Fruit fly (Drosophila melanogaster) ovary, adult (tissue): Measurements from ENCODE around the gene CG31800.

ENCODE experiments used
- CG17801 ChIP-seq: fragments of 200-800 bp; optimal IDR thresholded peaks from 2 replicates; lab custom pipeline; 2019; ENCODE audit warnings: missing biosample characterization, mild to moderate bottlenecking, missing genetic modification characterization, moderate library complexity; ENCODE audit not compliant: partially characterized antibody

CG31800 gene

DNA sequence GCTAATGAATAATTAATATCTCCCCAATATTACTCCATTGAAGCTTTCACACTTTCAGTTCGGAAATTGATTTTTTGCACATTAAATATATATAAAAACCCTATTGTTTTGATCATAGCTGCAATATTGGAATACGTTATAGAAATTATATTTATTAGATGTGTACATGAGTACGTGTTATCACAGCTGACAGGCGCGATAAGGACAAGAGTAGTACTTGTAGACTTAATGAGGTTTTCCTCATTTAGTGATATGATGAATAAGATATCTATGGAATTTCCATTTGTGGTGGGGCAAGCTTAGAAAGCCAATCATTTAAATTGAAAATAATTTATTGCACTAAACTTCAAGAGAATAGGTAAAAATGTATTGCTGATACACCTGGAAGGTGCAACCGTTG, 31.9 kb downstream of the CG31800 start:
- no peak for TF ChIP-seq CG17801 (GFP tag; lab: Kevin White, UChicago)

DNA sequence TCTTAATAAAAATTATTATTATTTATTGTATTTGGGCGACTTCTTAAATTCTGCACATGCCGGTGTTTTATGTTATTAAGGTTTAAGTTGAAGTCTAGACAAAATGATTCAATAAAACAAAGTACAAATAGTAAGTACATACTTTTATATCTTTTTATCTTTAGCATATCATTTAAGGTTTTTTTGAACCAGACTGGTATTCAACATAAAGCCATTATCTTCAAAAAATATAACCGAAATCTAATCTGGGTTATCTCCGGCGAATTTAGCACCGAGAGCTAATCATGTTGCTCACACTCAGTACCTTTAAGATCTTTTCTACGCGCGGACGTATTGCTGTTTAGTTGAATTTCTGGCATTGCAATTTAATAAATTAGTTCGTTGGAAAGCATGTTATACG, 37.2 kb downstream of the CG31800 start, which contains the start of gene CG31792:
CG31792 (plus strand) TSS at position 301 of the 400 bp plus-strand sequence.
- no peak for TF ChIP-seq CG17801 (GFP tag; lab: Kevin White, UChicago)

DNA sequence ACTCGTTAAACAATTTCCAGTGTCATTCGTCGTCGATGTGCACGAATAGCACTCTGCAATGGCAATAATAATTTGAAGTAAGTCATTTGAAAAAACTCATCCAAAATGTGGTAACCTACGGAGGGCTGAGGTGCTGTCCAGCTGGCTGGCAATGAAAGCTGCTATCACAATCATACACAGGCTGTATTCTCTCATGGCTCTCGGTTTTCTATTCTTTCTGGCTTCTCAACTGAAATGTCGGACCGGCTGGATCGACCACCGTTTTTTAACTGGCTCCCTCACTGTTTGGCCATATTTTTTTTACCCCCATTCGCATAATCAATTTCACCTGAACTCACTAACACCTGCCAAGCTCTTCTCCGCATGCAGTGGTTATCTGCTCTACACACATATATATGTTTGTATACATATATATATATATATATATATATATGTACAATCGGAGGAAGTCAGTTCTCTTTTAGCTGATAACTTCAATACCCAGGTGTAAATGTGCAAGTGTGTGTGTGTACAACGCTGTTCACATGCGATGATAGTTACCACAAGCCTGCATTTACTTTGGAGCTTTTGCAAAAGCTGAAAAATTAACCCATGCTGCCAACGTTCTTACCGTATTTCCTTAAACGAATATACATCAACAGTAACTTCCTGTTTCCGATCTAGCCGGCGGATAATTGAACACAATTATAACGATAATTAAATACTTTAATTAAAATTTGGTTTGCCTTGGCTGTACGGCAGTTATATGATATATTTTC, 38.5 kb downstream of the CG31800 start, which contains the start of gene CG10650:
CG10650 (minus strand) TSS at position 275 of the 758 bp plus-strand sequence.
- no peak for TF ChIP-seq CG17801 (GFP tag; lab: Kevin White, UChicago)

DNA sequence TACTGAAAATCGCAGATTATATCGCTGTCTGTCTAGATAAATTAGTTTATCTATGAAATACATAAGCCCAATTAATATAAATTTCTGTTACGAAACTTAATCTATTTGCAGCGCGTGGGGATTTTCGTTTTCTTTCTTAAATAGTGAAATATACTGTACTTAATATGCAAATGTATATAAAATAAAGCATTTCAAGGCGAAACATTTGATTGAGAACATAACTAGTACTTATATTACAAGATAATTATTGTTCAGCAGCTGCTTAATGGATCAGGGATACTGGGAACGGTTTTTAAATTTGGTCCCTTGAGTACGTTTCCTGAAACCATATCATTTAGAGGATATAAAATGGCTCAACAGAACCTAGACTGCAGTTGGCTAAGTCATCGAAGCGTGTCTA, 42.2 kb downstream of the CG31800 start, which contains the start of gene CG46465:
CG46465 (plus strand) TSS at position 301 of the 400 bp plus-strand sequence.
- no peak for TF ChIP-seq CG17801 (GFP tag; lab: Kevin White, UChicago)

DNA sequence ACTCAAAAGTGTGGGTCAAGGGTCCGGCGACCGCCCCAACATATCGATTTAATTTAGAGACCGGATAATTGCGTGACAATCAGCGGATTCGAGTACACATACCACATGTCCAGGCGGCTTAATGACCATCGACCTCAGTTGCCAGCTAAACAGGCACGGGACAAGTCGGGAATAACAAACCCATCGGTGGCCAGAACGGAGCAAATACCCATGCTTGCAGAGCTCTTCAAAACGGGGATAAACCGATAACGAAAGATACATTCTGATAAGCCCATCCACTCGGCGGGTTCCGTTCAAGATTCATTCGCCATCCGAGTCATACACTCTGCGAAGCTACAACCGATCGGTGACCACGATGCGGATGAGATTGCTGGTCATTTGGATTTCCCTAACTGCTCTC, 43.7 kb downstream of the CG31800 start, which contains the start of gene CG15169:
CG15169 (plus strand) TSS at position 301 of the 400 bp plus-strand sequence.
- no peak for TF ChIP-seq CG17801 (GFP tag; lab: Kevin White, UChicago)

DNA sequence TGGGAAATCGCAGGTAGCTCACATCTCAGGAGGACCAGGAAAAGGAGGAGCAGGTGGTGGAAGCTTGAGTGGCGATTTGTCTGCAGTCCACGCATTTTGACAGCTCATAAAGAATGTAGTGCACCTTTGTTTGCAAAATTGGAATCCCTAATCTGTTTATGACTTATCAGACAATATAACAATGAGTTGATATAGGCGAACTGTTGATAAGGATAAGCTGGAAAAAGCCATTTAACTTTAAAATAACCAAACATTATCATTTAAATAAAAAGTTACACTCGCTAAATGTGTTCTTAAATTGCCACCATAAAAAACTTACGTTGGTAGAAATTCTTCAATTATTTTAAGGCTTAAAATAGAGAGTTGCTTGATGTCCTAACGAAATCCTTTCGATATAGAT, 44.2 kb downstream of the CG31800 start, which contains the start of gene CG15170:
CG15170 (minus strand) TSS at position 101 of the 400 bp plus-strand sequence.
- no peak for TF ChIP-seq CG17801 (GFP tag; lab: Kevin White, UChicago)

DNA sequence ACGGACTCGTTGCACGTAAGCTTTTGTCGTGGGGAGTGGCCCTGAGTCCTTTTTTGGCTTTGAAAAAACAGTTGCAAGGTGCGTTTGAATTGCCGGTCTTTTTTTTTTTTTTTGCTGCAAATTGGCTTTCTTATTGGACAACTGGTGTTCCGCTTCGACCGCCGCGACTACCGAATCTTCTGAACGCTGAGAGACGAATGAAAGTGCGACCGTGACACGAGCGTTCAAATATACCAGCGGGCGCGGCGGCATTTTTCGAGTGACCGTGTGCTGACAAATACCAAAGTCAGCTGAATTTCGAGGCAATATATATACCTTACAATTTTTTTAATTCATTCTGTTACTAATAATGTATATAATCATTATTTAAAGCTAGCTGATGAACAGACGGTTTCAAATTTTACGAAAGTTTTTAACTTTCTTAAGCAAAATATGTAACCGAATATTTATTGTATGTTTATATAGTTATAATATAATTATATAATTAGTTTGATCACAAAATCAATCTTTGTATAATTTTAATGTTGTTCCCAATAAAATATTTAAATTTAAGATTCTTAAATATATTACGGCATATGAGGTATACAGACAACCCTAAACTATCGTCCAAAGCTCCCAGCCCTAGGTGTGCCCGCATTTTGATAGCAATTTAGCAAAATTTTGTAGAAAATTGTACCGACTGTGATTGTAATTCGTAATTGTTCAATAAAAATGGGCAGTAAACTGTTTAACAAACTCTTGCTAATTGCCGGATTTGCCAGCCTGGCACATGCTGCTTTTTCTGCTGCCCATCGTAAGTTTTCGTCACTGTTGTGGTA, 47.1 kb downstream of the CG31800 start, which contains the start of the genes Swip-1 and EMC5:
Swip-1 (minus strand) TSS at position 203 of the 818 bp plus-strand sequence.
EMC5 (plus strand) TSS at position 630 of the 818 bp plus-strand sequence.
- peak; percentile 43 for TF ChIP-seq CG17801 (GFP tag; lab: Kevin White, UChicago)

DNA sequence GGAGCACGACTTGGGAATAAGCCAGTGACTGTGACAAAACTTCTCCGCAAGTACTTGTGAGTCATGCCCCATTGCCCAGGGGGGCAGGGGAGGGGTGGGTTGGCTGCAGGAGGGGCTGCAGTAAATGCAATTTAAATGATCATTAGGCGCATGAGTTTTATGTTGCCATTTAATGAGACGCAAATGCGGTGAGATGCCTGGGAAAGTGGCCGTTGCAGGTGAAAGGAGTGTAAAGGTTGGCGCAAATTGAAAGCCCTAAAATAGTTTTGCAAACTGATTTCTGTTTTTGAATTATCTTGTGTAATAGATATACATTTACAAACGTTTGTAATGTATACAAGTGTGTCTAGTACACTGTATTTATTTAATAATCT, 48.3 kb downstream of the CG31800 start:
- TF ChIP-seq CG17801 (GFP tag; lab: Kevin White, UChicago) = no peak

DNA sequence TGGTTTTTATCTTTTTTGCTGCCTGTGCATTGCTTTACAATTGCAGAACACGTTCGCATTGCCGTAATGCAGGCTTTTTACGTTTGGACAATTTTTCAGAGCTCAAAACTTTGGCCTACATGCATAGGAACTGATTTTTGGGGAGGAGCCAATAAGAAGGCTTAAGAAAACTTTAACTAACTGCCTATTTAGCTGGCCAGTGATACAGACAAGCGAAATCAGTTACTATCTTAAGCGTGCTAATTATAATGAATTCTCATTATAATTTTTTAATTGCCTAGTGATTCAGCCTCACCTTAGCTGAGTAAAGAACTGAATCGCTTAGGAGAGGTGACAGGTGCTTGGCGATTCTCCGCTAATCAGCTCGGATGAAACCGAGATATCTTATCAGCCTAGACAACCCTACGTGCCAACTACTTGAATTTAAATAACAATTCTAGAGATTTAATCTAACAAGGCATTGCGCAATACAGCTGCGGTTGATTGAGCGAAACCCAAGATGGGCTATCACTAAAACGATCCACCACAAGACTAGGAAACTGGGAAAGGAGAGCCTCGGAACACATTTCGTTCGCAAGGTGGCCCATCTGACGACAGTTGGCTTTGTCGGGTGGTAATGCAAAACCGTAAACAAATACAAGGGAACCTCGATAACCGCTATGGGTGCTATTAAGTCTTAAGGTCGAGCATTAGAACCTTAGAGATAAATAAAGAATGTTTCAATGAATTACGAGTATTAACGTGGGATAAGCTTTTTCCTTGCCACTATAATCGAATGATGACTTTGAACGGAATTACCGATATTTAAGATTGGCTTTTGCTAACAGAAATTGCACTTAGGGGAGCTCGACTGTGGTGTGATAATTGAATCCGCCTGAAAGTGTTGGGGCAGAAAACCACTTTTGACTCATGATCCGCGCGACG, 48.9 kb downstream of the CG31800 start:
- TF ChIP-seq CG17801 (GFP tag; lab: Kevin White, UChicago) = no peak

DNA sequence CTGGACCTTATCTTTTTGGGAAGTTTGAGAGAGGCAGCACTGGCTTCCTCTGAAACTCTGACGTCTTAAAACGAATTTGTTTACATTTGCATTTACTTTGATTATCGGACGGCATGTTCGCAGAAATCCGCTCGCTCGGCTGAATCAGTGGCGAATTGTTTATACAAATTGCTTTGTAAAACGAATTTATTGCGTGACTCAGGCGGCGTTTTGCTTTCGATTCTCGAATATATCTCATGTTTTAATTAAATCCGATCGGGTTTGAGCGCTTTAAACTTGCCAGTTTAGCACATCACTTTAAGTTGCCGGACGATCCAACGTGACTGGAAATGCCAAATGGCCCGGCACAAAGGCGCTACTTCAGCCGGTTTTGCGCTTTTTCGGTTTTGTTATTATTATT, 50.2 kb downstream of the CG31800 start:
- TF ChIP-seq CG17801 (GFP tag; lab: Kevin White, UChicago) = no peak
